Worm (Caenorhabditis elegans) whole organism, L4 larva: ENCODE measurements around the gene msp-59.
"Not testable (repeated sequence)": the region's sequence is repeated elsewhere in the genome, so short reads cannot be mapped to it uniquely, and the experiment has no call there.

Experiments used
- pha-4 ChIP-seq, 2 experiments: fragments of 150-350 bp in 1 of 2; fragments of 200-800 bp in 1 of 2; sonication (Bioruptor generic) in 1 of 2; IDR thresholded peaks in 1 of 2; optimal IDR thresholded peaks in 1 of 2; 2 replicates each; pipeline versions ENCODE4 v1.3.6 to Lab custom; 2014 to 2022; ENCODE audit warnings: missing genetic modification characterization in 2 of 2, missing genetic modification reagents in 2 of 2, missing biosample characterization in 1 of 2, missing compliant biosample characterization in 1 of 2
- skn-1 ChIP-seq: fragments of 150-350 bp; optimal IDR thresholded peaks from 2 replicates; lab custom pipeline; 2014; ENCODE audit warnings: missing biosample characterization, missing genetic modification characterization
- zag-1 ChIP-seq: fragments of 150-350 bp; optimal IDR thresholded peaks from 2 replicates; lab custom pipeline; 2014; ENCODE audit warnings: missing biosample characterization, missing genetic modification characterization
- ztf-11 ChIP-seq: fragments of 150-350 bp; optimal IDR thresholded peaks from 2 replicates; lab custom pipeline; 2014; ENCODE audit warnings: missing biosample characterization, missing genetic modification characterization

DNA sequence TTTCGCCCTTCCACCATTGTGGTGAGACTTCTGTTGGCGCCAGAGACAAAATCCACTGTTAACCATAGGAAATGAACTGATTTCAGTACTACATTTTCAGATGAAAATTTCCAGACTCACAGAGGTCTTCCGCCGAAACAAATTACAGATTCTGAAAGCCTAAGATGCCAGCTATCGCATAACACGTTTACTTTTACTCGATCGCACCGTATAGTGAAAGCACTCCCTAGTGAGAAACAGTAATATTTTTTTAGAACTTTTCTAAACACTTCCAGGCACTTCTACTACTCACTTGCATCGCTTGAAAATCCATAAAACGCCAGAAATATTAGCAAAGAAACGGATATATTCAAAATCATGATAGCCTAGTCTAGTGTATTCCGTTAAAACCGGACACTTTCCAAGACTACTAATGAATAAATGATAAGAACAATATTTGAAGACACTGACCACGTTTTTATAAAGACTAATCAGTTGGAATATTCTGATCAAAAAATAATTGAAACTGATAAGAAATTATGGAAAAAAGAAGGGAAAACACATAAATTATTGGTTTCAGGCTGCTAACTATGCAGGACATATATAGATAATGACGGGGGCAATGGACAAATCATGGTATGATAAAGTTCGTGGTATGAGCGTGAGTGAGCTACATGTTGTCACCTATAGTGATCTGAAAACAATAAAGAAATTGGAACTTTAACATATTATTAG is 37.7 kb upstream of the msp-59 start, which contains the start of gene gba-4:
- TF ChIP-seq pha-4 (GFP tag; IDR thresholded peaks at IDR 0.05; lab: Robert Waterston, UW); pha-4 (tag; optimal IDR thresholded peaks at IDR 0.05; lab: Kevin White, UChicago); skn-1 (tag; lab: Kevin White, UChicago); zag-1 (tag; lab: Kevin White, UChicago); ztf-11 (tag; lab: Kevin White, UChicago): not testable (repeated sequence)
